Fruit fly (Drosophila melanogaster) whole organism, prepupa: ENCODE measurements around the gene Atx2.

Source experiments
- CG10631 ChIP-seq: fragments of 200-800 bp; sonication (Bioruptor generic); optimal IDR thresholded peaks from 2 replicates; lab custom pipeline; 2016; ENCODE audit warnings: missing biosample characterization, missing genetic modification characterization
- CG11762 ChIP-seq: fragments of 200-800 bp; sonication (Bioruptor generic); optimal IDR thresholded peaks from 3 replicates; lab custom pipeline; 2016; ENCODE audit warnings: missing biosample characterization, missing genetic modification characterization; ENCODE audit not compliant: insufficient read depth
- CG16779 ChIP-seq: fragments of 200-800 bp; sonication (Bioruptor generic); optimal IDR thresholded peaks from 3 replicates; lab custom pipeline; 2017; ENCODE audit warnings: missing biosample characterization, mild to moderate bottlenecking, missing genetic modification characterization
- CG31627 ChIP-seq: fragments of 200-800 bp; sonication (Bioruptor generic); optimal IDR thresholded peaks from 3 replicates; lab custom pipeline; 2016; ENCODE audit warnings: missing biosample characterization, missing genetic modification characterization
- CG6808 ChIP-seq: fragments of 200-800 bp; sonication (Bioruptor generic); optimal IDR thresholded peaks from 3 replicates; lab custom pipeline; 2017; ENCODE audit warnings: missing biosample characterization, missing genetic modification characterization, mild to moderate bottlenecking, moderate library complexity, missing genetic modification reagents
- CG6854 ChIP-seq: fragments of 200-800 bp; sonication (Bioruptor generic); optimal IDR thresholded peaks from 2 replicates; lab custom pipeline; 2017; ENCODE audit warnings: missing biosample characterization, mild to moderate bottlenecking, missing genetic modification characterization
- CG7368 ChIP-seq: fragments of 200-800 bp; sonication (Bioruptor generic); optimal IDR thresholded peaks from 3 replicates; lab custom pipeline; 2016; ENCODE audit warnings: missing biosample characterization, missing genetic modification characterization
- CG8119 ChIP-seq: fragments of 200-800 bp; sonication (Bioruptor generic); IDR thresholded peaks from 3 replicates; pipeline ENCODE4 v1.3.6; 2022; ENCODE audit warnings: missing biosample characterization, missing genetic modification characterization
- Eip78C ChIP-seq: fragments of 200-800 bp; sonication (Bioruptor generic); peaks from one replicate; lab custom pipeline; 2016; ENCODE audit warnings: missing biosample characterization, missing genetic modification characterization
- Hr38 ChIP-seq: sonication (Bioruptor generic); optimal IDR thresholded peaks from 2 replicates; lab custom pipeline; 2016; ENCODE audit warnings: missing biosample characterization, missing genetic modification characterization
- Hr39 ChIP-seq: fragments of 200-800 bp; sonication (Bioruptor generic); optimal IDR thresholded peaks from 2 replicates; lab custom pipeline; 2016; ENCODE audit warnings: missing biosample characterization, missing genetic modification characterization
- Lpt ChIP-seq: fragments of 200-800 bp; sonication (Bioruptor generic); optimal IDR thresholded peaks from 3 replicates; lab custom pipeline; 2016; ENCODE audit warnings: missing biosample characterization, missing genetic modification characterization
- Met ChIP-seq: fragments of 200-800 bp; sonication (Bioruptor generic); optimal IDR thresholded peaks from 3 replicates; lab custom pipeline; 2016; ENCODE audit warnings: missing biosample characterization, missing genetic modification characterization
- Smox ChIP-seq: fragments of 200-800 bp; sonication (Bioruptor generic); optimal IDR thresholded peaks from 3 replicates; lab custom pipeline; 2016; ENCODE audit warnings: missing biosample characterization, missing genetic modification characterization
- achi ChIP-seq: fragments of 200-800 bp; sonication (Bioruptor generic); optimal IDR thresholded peaks from 3 replicates; lab custom pipeline; 2016; ENCODE audit warnings: missing biosample characterization, missing genetic modification characterization
- acj6 ChIP-seq: fragments of 200-800 bp; sonication (Bioruptor generic); optimal IDR thresholded peaks from 3 replicates; lab custom pipeline; 2016; ENCODE audit warnings: missing biosample characterization, missing genetic modification characterization
- dac ChIP-seq: fragments of 200-800 bp; sonication (Bioruptor generic); optimal IDR thresholded peaks from 2 replicates; lab custom pipeline; 2017; ENCODE audit warnings: missing biosample characterization, mild to moderate bottlenecking, missing genetic modification characterization
- eg ChIP-seq: fragments of 200-800 bp; sonication (Bioruptor generic); IDR thresholded peaks from 3 replicates; pipeline ENCODE4 v1.3.6; 2022; ENCODE audit warnings: missing biosample characterization, missing genetic modification characterization
- fd85E ChIP-seq: fragments of 200-800 bp; sonication (Bioruptor generic); optimal IDR thresholded peaks from 3 replicates; lab custom pipeline; 2016; ENCODE audit warnings: missing biosample characterization, missing genetic modification characterization
- lz ChIP-seq: fragments of 200-800 bp; sonication (Bioruptor generic); optimal IDR thresholded peaks from 3 replicates; lab custom pipeline; 2016; ENCODE audit warnings: missing biosample characterization, missing genetic modification characterization
- pdm3 ChIP-seq: fragments of 200-800 bp; sonication (Bioruptor generic); optimal IDR thresholded peaks from 3 replicates; lab custom pipeline; 2016; ENCODE audit warnings: missing biosample characterization, missing genetic modification characterization
- salr ChIP-seq, 2 experiments: fragments of 200-800 bp; sonication (Bioruptor generic); optimal IDR thresholded peaks; 3 replicates each; lab custom pipeline; 2016 to 2018; ENCODE audit warnings: missing biosample characterization in 2 of 2, missing genetic modification characterization in 2 of 2, mild to moderate bottlenecking in 1 of 2
- spab ChIP-seq: fragments of 200-800 bp; sonication (Bioruptor generic); optimal IDR thresholded peaks from 2 replicates; lab custom pipeline; 2017; ENCODE audit warnings: missing biosample characterization, mild to moderate bottlenecking, missing genetic modification characterization, missing genetic modification reagents
- svp ChIP-seq: fragments of 200-800 bp; sonication (Bioruptor generic); peaks from one replicate; lab custom pipeline; 2016; ENCODE audit warnings: missing biosample characterization, missing genetic modification characterization
- vri ChIP-seq: fragments of 200-800 bp; sonication (Bioruptor generic); optimal IDR thresholded peaks from 3 replicates; lab custom pipeline; 2016; ENCODE audit warnings: missing biosample characterization, mild to moderate bottlenecking, missing genetic modification characterization

Gene Atx2

DNA sequence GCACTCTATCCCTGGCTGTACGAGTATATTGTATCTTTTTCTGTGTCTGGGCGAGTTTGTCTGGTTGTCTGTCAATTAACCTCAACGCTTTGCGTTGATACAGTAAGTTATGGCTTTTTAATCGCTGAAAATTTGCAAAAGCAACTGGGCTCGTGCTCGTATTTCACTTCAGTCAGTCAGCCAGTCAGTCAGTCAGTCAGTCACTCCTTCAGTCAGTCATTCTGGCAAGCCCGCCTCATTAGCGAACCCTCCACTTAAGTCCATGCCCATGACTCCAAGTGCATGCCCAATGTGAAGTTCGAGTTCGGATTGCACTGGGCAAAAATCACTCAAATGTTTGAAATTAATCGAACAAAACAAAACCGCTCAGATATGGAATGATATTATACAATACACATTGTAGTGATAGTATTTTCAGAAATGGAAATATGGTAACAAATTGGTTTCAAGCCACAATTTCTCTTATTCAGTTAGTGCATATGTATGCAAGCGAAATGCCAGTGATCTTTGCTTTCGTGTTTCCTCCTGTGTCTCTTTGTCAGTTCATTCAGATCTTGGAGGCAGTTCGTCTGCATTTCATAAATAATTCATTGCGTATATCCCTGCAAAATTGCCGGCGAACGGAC, 49.3 kb downstream of the Atx2 start (continued):
- TF ChIP-seq vri (peak; percentile 48), spab (no peak), Smox (GFP tag; lab: Kevin White, UChicago) (peak; percentile 62), CG8119 (no peak), dac (GFP tag; lab: Kevin White, UChicago) (no peak), CG6808 (GFP tag; lab: Kevin White, UChicago) (peak; percentile 16), acj6 (GFP tag; lab: Kevin White, UChicago) (peak; percentile 45), Hr39 (GFP tag; lab: Kevin White, UChicago) (peak; percentile 50), Met (GFP tag; lab: Kevin White, UChicago) (peak; percentile 66), pdm3 (GFP tag; lab: Kevin White, UChicago) (peak; percentile 55), fd85E (GFP tag; lab: Kevin White, UChicago) (no peak), CG11762 (no peak), Hr38 (GFP tag; lab: Kevin White, UChicago) (no peak), CG6854 (GFP tag; lab: Kevin White, UChicago) (no peak), CG10631 (GFP tag; lab: Kevin White, UChicago) (peak; percentile 44), CG31627 (GFP tag; lab: Kevin White, UChicago) (peak; percentile 50), Lpt (no peak), CG16779 (tag; lab: Kevin White, UChicago) (no peak), lz (peak; percentile 56), Eip78C (GFP tag; lab: Kevin White, UChicago) (peak; percentile 90), salr (GFP tag; optimal IDR thresholded peaks at IDR 0.05; lab: Kevin White, UChicago) (peak in 1 of 2 experiments; percentile 27)

DNA sequence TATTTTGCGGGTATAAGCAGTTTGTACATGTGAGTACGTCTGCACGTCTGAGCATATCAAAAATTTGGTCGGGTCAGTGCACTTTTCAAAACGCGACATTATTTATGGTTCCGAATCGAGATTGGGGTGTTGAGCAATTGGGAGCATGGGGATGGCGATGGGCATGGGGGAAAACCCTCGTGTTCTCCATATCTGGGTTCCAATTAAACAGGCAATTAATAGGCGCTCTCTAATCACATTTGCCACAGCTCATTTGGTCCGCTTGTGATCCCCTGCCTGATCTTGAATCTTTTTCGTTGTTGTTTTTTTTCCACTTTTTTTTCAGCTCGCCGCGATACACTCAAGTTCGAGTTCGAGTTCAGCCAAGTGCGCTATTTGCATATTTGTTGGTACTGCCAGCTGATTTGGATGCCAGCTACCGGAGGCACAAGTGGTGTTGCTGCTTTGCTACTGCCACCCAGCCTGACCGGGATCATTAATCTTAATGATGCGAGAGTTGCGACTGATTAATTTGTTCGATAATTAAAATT, 50.0 kb downstream of the Atx2 start:
- no peak for TF ChIP-seq CG16779 (tag; lab: Kevin White, UChicago)
- TF ChIP-seq Eip78C (GFP tag; lab: Kevin White, UChicago), result peak; percentile 5
- TF ChIP-seq svp (GFP tag; lab: Kevin White, UChicago), result peak; percentile 100

dm6 chr3R:15463172-15463571, 54.9 kb downstream of the Atx2 start:
- TF ChIP-seq achi (GFP tag; lab: Kevin White, UChicago) (no peak), eg (0 out of 3 replicates have a peak, but pooled peaks have one; percentile 11), svp (GFP tag; lab: Kevin White, UChicago) (peak; percentile 75), dac (GFP tag; lab: Kevin White, UChicago) (no peak), CG6854 (GFP tag; lab: Kevin White, UChicago) (peak; percentile 42), CG7368 (GFP tag; lab: Kevin White, UChicago) (no peak)
